Worm (Caenorhabditis elegans) whole organism, L2 larva: ENCODE data around the gene chtl-1.

Source experiments
- C34F6.9 ChIP-seq: fragments of 150-350 bp; optimal IDR thresholded peaks from 2 replicates; lab custom pipeline; 2014; ENCODE audit warnings: missing biosample characterization, missing genetic modification characterization
- Y55F3AM.14 ChIP-seq: fragments of 200-800 bp; sonication (Bioruptor generic); optimal IDR thresholded peaks from 2 replicates; lab custom pipeline; 2018; ENCODE audit warnings: mild to moderate bottlenecking, missing genetic modification characterization, missing compliant biosample characterization
- ZK546.5 ChIP-seq: sonication (generic microtip); optimal IDR thresholded peaks from 2 replicates; lab custom pipeline; 2017; ENCODE audit warnings: missing biosample characterization, missing genetic modification characterization
- alr-1 ChIP-seq: fragments of 150-350 bp; optimal IDR thresholded peaks from 2 replicates; lab custom pipeline; 2014; ENCODE audit warnings: missing biosample characterization, missing genetic modification characterization
- aly-2 ChIP-seq: fragments of 150-350 bp; optimal IDR thresholded peaks from 2 replicates; lab custom pipeline; 2014; ENCODE audit warnings: missing biosample characterization, missing genetic modification characterization
- ama-1 ChIP-seq: fragments of 150-350 bp; optimal IDR thresholded peaks from 2 replicates; lab custom pipeline; 2018; ENCODE audit warnings: inconsistent platforms
- blmp-1 ChIP-seq: sonication (generic microtip); optimal IDR thresholded peaks from 2 replicates; lab custom pipeline; 2017; ENCODE audit warnings: missing genetic modification characterization, mild to moderate bottlenecking, missing compliant biosample characterization, antibody characterized with exemption, moderate library complexity; ENCODE audit not compliant: insufficient read depth
- ceh-16 ChIP-seq: fragments of 150-350 bp; optimal IDR thresholded peaks from 2 replicates; lab custom pipeline; 2014; ENCODE audit warnings: missing biosample characterization, missing genetic modification characterization
- crh-2 ChIP-seq: sonication (generic microtip); optimal IDR thresholded peaks from 2 replicates; lab custom pipeline; 2017; ENCODE audit warnings: missing biosample characterization, missing genetic modification characterization
- dmd-4 ChIP-seq: sonication (generic microtip); optimal IDR thresholded peaks from 2 replicates; lab custom pipeline; 2017; ENCODE audit warnings: missing biosample characterization, missing genetic modification characterization
- egl-27 ChIP-seq: sonication (generic microtip); optimal IDR thresholded peaks from 3 replicates; lab custom pipeline; 2017; ENCODE audit warnings: missing biosample characterization, missing genetic modification reagents, missing genetic modification characterization
- elt-1 ChIP-seq: fragments of 150-350 bp; optimal IDR thresholded peaks from 2 replicates; lab custom pipeline; 2014; ENCODE audit warnings: missing biosample characterization, missing genetic modification characterization
- fos-1 ChIP-seq: fragments of 150-350 bp; optimal IDR thresholded peaks from 2 replicates; lab custom pipeline; 2014; ENCODE audit warnings: missing biosample characterization, missing genetic modification characterization
- gmeb-1 ChIP-seq: fragments of 150-350 bp; optimal IDR thresholded peaks from 2 replicates; lab custom pipeline; 2014; ENCODE audit warnings: missing biosample characterization, missing genetic modification characterization
- lin-11 ChIP-seq: fragments of 150-350 bp; sonication (generic microtip); optimal IDR thresholded peaks from 2 replicates; lab custom pipeline; 2014; ENCODE audit warnings: missing biosample characterization, missing genetic modification characterization, inconsistent platforms, mixed read lengths
- lin-13 ChIP-seq: fragments of 150-350 bp; optimal IDR thresholded peaks from 2 replicates; lab custom pipeline; 2014; ENCODE audit warnings: missing biosample characterization, missing genetic modification reagents, missing genetic modification characterization
- lsy-2 ChIP-seq, 2 experiments: fragments of 150-350 bp in 1 of 2; sonication (generic microtip) in 1 of 2; optimal IDR thresholded peaks; 2 replicates each; lab custom pipeline; 2014 to 2017; ENCODE audit warnings: missing biosample characterization in 2 of 2, missing genetic modification characterization in 2 of 2
- mab-5 ChIP-seq: fragments of 150-350 bp; optimal IDR thresholded peaks from 2 replicates; lab custom pipeline; 2014; ENCODE audit warnings: missing biosample characterization, missing genetic modification characterization
- mbf-1 ChIP-seq: sonication (generic microtip); optimal IDR thresholded peaks from 2 replicates; lab custom pipeline; 2017; ENCODE audit warnings: missing biosample characterization, missing genetic modification characterization
- mdl-1 ChIP-seq, 2 experiments: fragments of 150-350 bp in 1 of 2; sonication (generic microtip) in 1 of 2; optimal IDR thresholded peaks; 2 replicates each; lab custom pipeline; 2017; ENCODE audit warnings: missing biosample characterization in 2 of 2, missing genetic modification characterization in 2 of 2
- nhr-10 ChIP-seq: sonication (generic microtip); optimal IDR thresholded peaks from 2 replicates; lab custom pipeline; 2017; ENCODE audit warnings: missing biosample characterization, missing genetic modification characterization
- nhr-11 ChIP-seq: fragments of 150-350 bp; optimal IDR thresholded peaks from 2 replicates; lab custom pipeline; 2014; ENCODE audit warnings: missing biosample characterization, missing genetic modification characterization
- nhr-12 ChIP-seq: fragments of 150-350 bp; optimal IDR thresholded peaks from 2 replicates; lab custom pipeline; 2014; ENCODE audit warnings: missing biosample characterization, missing genetic modification characterization
- nhr-129 ChIP-seq: fragments of 150-350 bp; optimal IDR thresholded peaks from 2 replicates; lab custom pipeline; 2014; ENCODE audit warnings: missing biosample characterization, missing genetic modification characterization
- nhr-21 ChIP-seq: fragments of 150-350 bp; optimal IDR thresholded peaks from 2 replicates; lab custom pipeline; 2014; ENCODE audit warnings: missing biosample characterization, missing genetic modification characterization
- nhr-23 ChIP-seq: fragments of 150-350 bp; optimal IDR thresholded peaks from 2 replicates; lab custom pipeline; 2014; ENCODE audit warnings: missing biosample characterization, missing genetic modification reagents, missing genetic modification characterization
- nhr-237 ChIP-seq: fragments of 150-350 bp; optimal IDR thresholded peaks from 2 replicates; lab custom pipeline; 2014; ENCODE audit warnings: missing biosample characterization, missing genetic modification characterization
- nhr-6 ChIP-seq: fragments of 150-350 bp; optimal IDR thresholded peaks from 2 replicates; lab custom pipeline; 2014; ENCODE audit warnings: missing biosample characterization, missing genetic modification characterization
- peb-1 ChIP-seq: fragments of 150-350 bp; optimal IDR thresholded peaks from 2 replicates; lab custom pipeline; 2014; ENCODE audit warnings: missing biosample characterization, missing genetic modification characterization
- sem-4 ChIP-seq: fragments of 150-350 bp; optimal IDR thresholded peaks from 2 replicates; lab custom pipeline; 2014; ENCODE audit warnings: missing biosample characterization, missing genetic modification reagents, missing genetic modification characterization
- skn-1 ChIP-seq: sonication (generic microtip); optimal IDR thresholded peaks from 2 replicates; lab custom pipeline; 2017; ENCODE audit warnings: missing biosample characterization, missing genetic modification characterization
- snpc-4 ChIP-seq: fragments of 150-350 bp; optimal IDR thresholded peaks from 2 replicates; lab custom pipeline; 2014; ENCODE audit warnings: missing biosample characterization, missing genetic modification characterization
- unc-55 ChIP-seq: fragments of 150-350 bp; sonication (generic microtip); optimal IDR thresholded peaks from 3 replicates; lab custom pipeline; 2014; ENCODE audit warnings: missing biosample characterization, missing genetic modification reagents, missing genetic modification characterization
- unc-62 ChIP-seq: fragments of 150-350 bp; optimal IDR thresholded peaks from 2 replicates; lab custom pipeline; 2014; ENCODE audit warnings: missing biosample characterization, missing genetic modification reagents, missing genetic modification characterization
- zag-1 ChIP-seq: fragments of 150-350 bp; optimal IDR thresholded peaks from 2 replicates; lab custom pipeline; 2014; ENCODE audit warnings: missing biosample characterization, missing genetic modification characterization
- ztf-1 ChIP-seq: fragments of 200-800 bp; sonication (Bioruptor generic); conservative IDR thresholded peaks from 2 replicates; pipeline ENCODE4 v1.3.6; 2022; ENCODE audit warnings: missing genetic modification characterization, missing compliant biosample characterization
- ztf-11 ChIP-seq: sonication (generic microtip); optimal IDR thresholded peaks from 2 replicates; lab custom pipeline; 2017; ENCODE audit warnings: missing biosample characterization, missing genetic modification characterization

chtl-1 gene

DNA sequence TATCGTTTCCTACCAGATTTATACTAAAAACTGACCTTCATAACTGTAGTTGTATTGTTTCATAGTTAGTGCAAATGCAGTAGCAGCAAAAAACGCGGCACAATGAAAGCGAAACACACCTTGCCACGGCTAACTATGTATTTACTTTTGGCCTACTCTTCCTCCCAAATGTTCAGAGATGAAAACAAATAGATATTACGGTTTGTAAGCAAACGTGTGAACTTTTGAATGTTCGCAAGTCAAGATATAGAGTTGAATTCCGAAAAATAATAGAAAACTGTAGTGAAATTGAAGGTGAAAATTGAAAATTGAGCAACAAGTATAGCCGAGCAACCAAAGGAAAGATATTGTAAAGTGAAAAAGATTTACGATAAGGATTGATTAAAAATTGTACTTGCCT lies at the start of gene chtl-1:
Gene chtl-1 (minus strand): TSS at position 101 of the 400 bp plus-strand sequence.
- TF ChIP-seq mdl-1 (tag; optimal IDR thresholded peaks at IDR 0.05; lab: Kevin White, UChicago) (no peak), mab-5 (tag; lab: Kevin White, UChicago) (no peak), crh-2 (tag; lab: Kevin White, UChicago) (no peak), nhr-21 (no peak), alr-1 (tag; lab: Kevin White, UChicago) (no peak), unc-62 (GFP tag; lab: Kevin White, UChicago) (no peak), nhr-11 (tag; lab: Kevin White, UChicago) (no peak)

DNA sequence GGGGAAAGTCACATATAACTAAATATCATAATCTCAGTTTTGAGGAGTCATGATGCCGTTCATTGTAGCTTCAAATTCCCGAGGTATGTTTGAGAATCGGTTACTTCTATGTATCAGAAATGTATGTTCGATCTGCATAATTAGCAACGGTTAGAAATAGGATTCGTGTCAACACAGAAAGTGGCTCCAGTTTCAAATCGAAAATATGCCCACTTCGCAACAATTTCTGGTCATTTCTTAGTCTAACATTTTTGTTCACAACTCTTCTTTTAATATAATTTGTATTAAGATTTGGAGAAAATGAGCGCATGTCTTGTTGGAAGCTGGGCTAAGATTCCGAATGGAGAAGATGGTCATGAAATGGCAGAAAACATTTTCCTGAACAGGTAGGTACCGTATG lies 49.4 kb upstream of the chtl-1 start, which contains the start of gene pks-1:
Gene pks-1 (plus strand): TSS at position 301 of the 400 bp plus-strand sequence.
- TF ChIP-seq unc-62 (GFP tag; lab: Kevin White, UChicago) (no peak), nhr-11 (tag; lab: Kevin White, UChicago) (no peak), nhr-23 (tag; lab: Kevin White, UChicago) (no peak), fos-1 (tag; lab: Kevin White, UChicago) (no peak), gmeb-1 (tag; lab: Kevin White, UChicago) (no peak), zag-1 (tag; lab: Kevin White, UChicago) (no peak), lin-11 (tag; lab: Kevin White, UChicago) (no peak), dmd-4 (no peak), C34F6.9 (no peak), nhr-129 (tag; lab: Kevin White, UChicago) (no peak), ceh-16 (tag; lab: Kevin White, UChicago) (no peak), lin-13 (no peak), ztf-1 (GFP tag; lab: Robert Waterston, UW) (no peak), mdl-1 (tag; optimal IDR thresholded peaks at IDR 0.05; lab: Kevin White, UChicago) (no peak), nhr-237 (tag; lab: Kevin White, UChicago) (no peak), alr-1 (tag; lab: Kevin White, UChicago) (no peak), aly-2 (no peak), Y55F3AM.14 (GFP tag; lab: Kevin White, UChicago) (no peak), mbf-1 (no peak)
- TF ChIP-seq, all 48 proteins: peak for 0

DNA sequence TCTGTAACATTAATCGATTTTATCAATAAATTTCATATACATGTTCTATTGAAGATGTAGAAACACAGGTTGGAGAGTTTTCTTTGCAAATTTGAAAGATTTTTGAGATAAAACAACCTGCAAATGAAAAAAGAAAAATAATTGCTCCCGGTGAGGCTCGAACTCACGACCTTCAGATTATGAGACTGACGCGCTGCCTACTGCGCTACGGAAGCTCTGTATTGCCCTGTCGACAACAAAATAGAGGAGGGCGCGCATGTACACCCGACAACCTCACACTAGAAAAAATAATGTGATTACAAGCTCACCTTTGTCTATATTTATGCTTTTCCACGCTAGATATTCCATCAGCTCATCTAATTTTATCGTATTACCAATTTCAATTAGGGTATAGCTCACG lies 43.1 kb upstream of the chtl-1 start:
- TF ChIP-seq skn-1 (tag; lab: Kevin White, UChicago) (no peak), snpc-4 (tag; lab: Kevin White, UChicago) (no peak), nhr-237 (tag; lab: Kevin White, UChicago) (no peak), alr-1 (tag; lab: Kevin White, UChicago) (no peak), ZK546.5 (no peak), ztf-1 (GFP tag; lab: Robert Waterston, UW) (no peak), fos-1 (tag; lab: Kevin White, UChicago) (peak; percentile 8), mdl-1 (tag; optimal IDR thresholded peaks at IDR 0.05; lab: Kevin White, UChicago) (no peak), blmp-1 (tag; lab: Kevin White, UChicago) (no peak), sem-4 (no peak), Y55F3AM.14 (GFP tag; lab: Kevin White, UChicago) (no peak), nhr-129 (tag; lab: Kevin White, UChicago) (peak; percentile 42)

DNA sequence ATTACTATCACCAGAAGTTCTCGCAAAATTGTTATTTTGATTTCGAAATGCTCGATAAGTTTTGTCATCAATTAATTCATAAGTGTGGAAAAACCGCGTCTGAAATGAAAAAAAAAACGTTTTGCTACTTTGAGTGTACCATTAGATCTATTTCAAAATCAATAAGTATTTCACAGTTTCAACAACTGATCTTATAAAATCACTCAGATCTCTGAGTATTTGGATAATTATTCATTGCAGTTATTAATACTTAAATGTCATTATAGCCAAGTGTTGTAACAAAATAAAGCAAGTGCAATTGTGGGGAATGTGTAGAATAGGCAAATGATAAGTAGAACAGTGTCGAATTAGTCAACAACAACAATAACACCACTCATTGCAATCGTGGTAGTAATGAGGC lies 42.2 kb upstream of the chtl-1 start, which contains the start of gene C03F11.4:
Gene C03F11.4 (minus strand): TSS at position 101 of the 400 bp plus-strand sequence.
- TF ChIP-seq ama-1 (no peak), lsy-2 (tag; optimal IDR thresholded peaks at IDR 0.05; lab: Kevin White, UChicago) (no peak), sem-4 (no peak), zag-1 (tag; lab: Kevin White, UChicago) (no peak), elt-1 (no peak), nhr-10 (tag; lab: Kevin White, UChicago) (no peak), nhr-12 (tag; lab: Kevin White, UChicago) (no peak), aly-2 (no peak), unc-62 (GFP tag; lab: Kevin White, UChicago) (no peak), nhr-11 (tag; lab: Kevin White, UChicago) (no peak), skn-1 (tag; lab: Kevin White, UChicago) (no peak), C34F6.9 (no peak)

DNA sequence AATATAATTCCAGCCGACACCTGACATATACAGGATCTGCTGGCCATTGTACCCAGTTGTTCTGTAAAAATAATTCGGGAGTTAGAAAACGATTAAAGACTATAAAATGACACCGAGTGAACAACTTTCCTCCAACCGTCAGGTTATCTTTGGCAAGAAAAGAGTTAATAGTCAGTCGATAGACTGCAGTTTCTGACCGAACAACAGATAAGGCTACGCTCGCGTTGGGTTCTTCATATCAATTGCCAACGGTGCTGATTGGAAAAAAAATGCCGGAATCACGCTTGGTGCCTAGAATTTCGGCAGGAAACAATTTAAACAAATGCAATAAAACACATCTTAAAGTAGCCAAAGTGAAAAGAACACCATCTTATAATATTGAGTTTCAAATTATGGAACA lies 36.4 kb upstream of the chtl-1 start, which contains the start of gene scav-1:
Gene scav-1 (minus strand): TSS at position 61 of the 400 bp plus-strand sequence.
- TF ChIP-seq gmeb-1 (tag; lab: Kevin White, UChicago) (peak; percentile 6), unc-55 (no peak), lin-13 (no peak), ztf-1 (GFP tag; lab: Robert Waterston, UW) (no peak), C34F6.9 (no peak), egl-27 (tag; lab: Kevin White, UChicago) (no peak), fos-1 (tag; lab: Kevin White, UChicago) (peak; percentile 92), nhr-129 (tag; lab: Kevin White, UChicago) (peak; percentile 0), crh-2 (tag; lab: Kevin White, UChicago) (peak; percentile 41), nhr-6 (tag; lab: Kevin White, UChicago) (no peak), ceh-16 (tag; lab: Kevin White, UChicago) (no peak), peb-1 (tag; lab: Kevin White, UChicago) (no peak), ztf-11 (no peak), mdl-1 (tag; optimal IDR thresholded peaks at IDR 0.05; lab: Kevin White, UChicago) (no peak)
- TF ChIP-seq, all 48 proteins: peak for 4
